Worm (Caenorhabditis elegans) whole organism, mixed stage, embryonic: ENCODE results near the gene enri-1.

Source experiments
- M03D4.4 ChIP-seq: sonication (generic microtip); optimal IDR thresholded peaks from 2 replicates; lab custom pipeline; 2017; ENCODE audit warnings: mild to moderate bottlenecking, missing genetic modification characterization, missing compliant biosample characterization
- ces-1 ChIP-seq: fragments of 150-350 bp; optimal IDR thresholded peaks from 2 replicates; lab custom pipeline; 2014; ENCODE audit warnings: missing biosample characterization, missing genetic modification reagents, missing genetic modification characterization
- lin-13 ChIP-seq: fragments of 150-350 bp; optimal IDR thresholded peaks from 2 replicates; lab custom pipeline; 2014; ENCODE audit warnings: missing biosample characterization, missing genetic modification characterization
- mls-2 ChIP-seq: sonication (generic microtip); optimal IDR thresholded peaks from 2 replicates; lab custom pipeline; 2016; ENCODE audit warnings: mild to moderate bottlenecking, missing genetic modification characterization, moderate library complexity, missing compliant biosample characterization
- nhr-237 ChIP-seq: fragments of 150-350 bp; optimal IDR thresholded peaks from 2 replicates; lab custom pipeline; 2014; ENCODE audit warnings: missing biosample characterization, missing genetic modification characterization
- unc-62 ChIP-seq: fragments of 150-350 bp; optimal IDR thresholded peaks from 2 replicates; lab custom pipeline; 2014; ENCODE audit warnings: missing biosample characterization, missing genetic modification reagents, missing genetic modification characterization
- ztf-11 ChIP-seq: fragments of 150-350 bp; optimal IDR thresholded peaks from 2 replicates; lab custom pipeline; 2014; ENCODE audit warnings: missing biosample characterization, missing genetic modification characterization

DNA sequence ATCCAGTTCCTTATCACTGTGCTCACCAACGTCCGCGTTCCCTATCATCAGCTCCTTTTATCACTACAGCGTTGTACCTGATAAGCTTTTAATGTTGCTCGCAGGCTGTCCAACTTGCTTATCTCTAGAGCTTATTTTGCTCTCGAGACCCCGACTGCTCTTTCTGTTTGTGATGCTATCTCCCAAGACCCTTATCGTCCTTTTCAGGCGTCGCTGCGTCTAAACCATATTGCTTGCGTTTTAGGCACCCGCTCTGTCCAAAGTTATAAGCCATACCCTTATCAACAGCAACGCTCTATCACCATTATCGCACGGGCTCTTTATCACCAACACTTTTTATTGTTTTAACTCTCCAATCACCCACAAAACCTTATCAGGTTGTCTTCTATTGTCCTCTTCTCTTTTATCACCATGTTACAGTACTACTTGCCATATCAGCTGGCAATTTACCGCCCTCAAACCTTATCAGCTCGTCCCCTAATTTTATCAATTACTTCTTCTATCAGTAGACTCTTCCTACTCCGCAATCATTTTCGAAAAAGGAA is 37.1 kb upstream of the enri-1 start:
- TF ChIP-seq nhr-237 (tag; lab: Kevin White, UChicago) (no peak), ces-1 (GFP tag; lab: Kevin White, UChicago) (no peak), ztf-11 (tag; lab: Kevin White, UChicago) (no peak), unc-62 (GFP tag; lab: Kevin White, UChicago) (no peak), lin-13 (tag; lab: Kevin White, UChicago) (no peak), mls-2 (tag; lab: Kevin White, UChicago) (no peak), M03D4.4 (no peak)
